Worm (Caenorhabditis elegans) whole organism, L3 larva: ENCODE measurements around the gene clp-7.

Source experiments
- ZK546.5 ChIP-seq: sonication (generic microtip); optimal IDR thresholded peaks from 2 replicates; lab custom pipeline; 2017; ENCODE audit warnings: missing biosample characterization, missing genetic modification characterization
- fkh-2 ChIP-seq: fragments of 150-350 bp; optimal IDR thresholded peaks from 2 replicates; lab custom pipeline; 2014; ENCODE audit warnings: missing biosample characterization, missing genetic modification reagents, missing genetic modification characterization
- nhr-28 ChIP-seq: fragments of 150-350 bp; optimal IDR thresholded peaks from 2 replicates; lab custom pipeline; 2014; ENCODE audit warnings: missing biosample characterization, missing genetic modification characterization

ce11 chrIV:1478649-1479048 is 32.9 kb upstream of the clp-7 start:
- TF ChIP-seq fkh-2 (no peak), ZK546.5 (no peak), nhr-28 (tag; lab: Kevin White, UChicago) (no peak)
